Fruit fly (Drosophila melanogaster): ENCODE measurements around the gene sob.

- no peak for TF ChIP-seq bab1 (GFP tag; optimal IDR thresholded peaks at IDR 0.05)
- no peak for TF ChIP-seq CG1620 (GFP tag; optimal IDR thresholded peaks at IDR 0.05)
- TF ChIP-seq CG12768 (GFP tag; optimal IDR thresholded peaks at IDR 0.05): no peak
- no peak for TF ChIP-seq ovo (GFP tag; optimal IDR thresholded peaks at IDR 0.05)
- no peak for TF ChIP-seq CG33017 (tag; optimal IDR thresholded peaks at IDR 0.05)
- TF ChIP-seq Mnt (GFP tag; optimal IDR thresholded peaks at IDR 0.05): no peak
- no peak for TF ChIP-seq cic (GFP tag; optimal IDR thresholded peaks at IDR 0.05)
Measured at dm6 chr2L:3548879-3549278, 31.7 kb downstream of the sob start.
